Fruit fly (Drosophila melanogaster): ENCODE measurements around the gene Teh4.

Gene Teh4

DNA sequence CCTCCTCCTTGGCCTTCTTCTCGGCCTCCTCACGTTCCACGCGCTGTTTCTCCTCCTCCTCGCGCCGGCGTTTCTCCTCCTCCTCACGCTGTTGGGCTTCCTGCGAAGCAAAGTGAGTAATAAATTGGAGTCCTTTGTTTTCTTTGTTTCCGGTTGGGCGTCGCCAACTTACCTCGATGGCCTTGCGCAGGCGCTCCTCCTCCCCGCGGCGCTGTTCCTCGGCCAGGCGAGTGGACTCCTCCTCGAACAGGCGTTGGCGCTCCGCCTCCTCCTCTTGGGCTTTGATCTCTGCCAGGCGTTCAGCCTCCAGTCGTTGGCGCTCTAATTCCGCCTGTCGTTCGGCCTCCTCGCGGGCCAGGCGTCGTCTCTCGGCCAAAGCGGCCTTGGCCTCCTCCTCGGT is 52.4 kb downstream of the Teh4 start:
- TF ChIP-seq Stat92E (GFP tag; optimal IDR thresholded peaks at IDR 0.05): no peak
- no peak for TF ChIP-seq CG9609 (GFP tag; optimal IDR thresholded peaks at IDR 0.05)
- TF ChIP-seq Awh (GFP tag; IDR thresholded peaks at IDR 0.05): no peak
- no peak for TF ChIP-seq aop (GFP tag; IDR thresholded peaks at IDR 0.05)
- TF ChIP-seq dati (GFP tag; IDR thresholded peaks at IDR 0.05): no peak
- no peak for TF ChIP-seq MBD-R2 (GFP tag; IDR thresholded peaks at IDR 0.05)
- TF ChIP-seq CG12769 (tag; optimal IDR thresholded peaks at IDR 0.05): no peak
- peak; percentile 82 for TF ChIP-seq Ets65A (GFP tag)
- TF ChIP-seq CG17568 (GFP tag; optimal IDR thresholded peaks at IDR 0.05): no peak
- 0 out of 2 replicates have a peak, but pooled peaks have one; percentile 9 for TF ChIP-seq CG9932 (GFP tag; IDR thresholded peaks at IDR 0.05)
- no peak for TF ChIP-seq HmgD (GFP tag; optimal IDR thresholded peaks at IDR 0.05)
- TF ChIP-seq Med (GFP tag): peak; percentile 52

Data from whole organism, embryonic.